Fruit fly (Drosophila melanogaster) whole organism, adult: Measurements from ENCODE around the gene Tango6.

Experiments
- CG33017 ChIP-seq: fragments of 200-800 bp; sonication (Bioruptor generic); optimal IDR thresholded peaks from 2 replicates; lab custom pipeline; 2018; ENCODE audit warnings: missing biosample characterization, mild to moderate bottlenecking, missing genetic modification characterization, moderate library complexity
- CG7045 ChIP-seq: fragments of 200-800 bp; sonication (Bioruptor generic); optimal IDR thresholded peaks from 2 replicates; lab custom pipeline; 2017; ENCODE audit warnings: missing biosample characterization, mild to moderate bottlenecking, missing genetic modification characterization
- CG7101 ChIP-seq: fragments of 200-800 bp; sonication (Bioruptor generic); optimal IDR thresholded peaks from 2 replicates; lab custom pipeline; 2018; ENCODE audit warnings: missing biosample characterization, mild to moderate bottlenecking, missing genetic modification characterization, moderate library complexity
- Clk ChIP-seq: fragments of 200-800 bp; sonication (Bioruptor generic); optimal IDR thresholded peaks from 2 replicates; lab custom pipeline; 2017; ENCODE audit warnings: missing biosample characterization, missing genetic modification characterization
- Hr96 ChIP-seq: fragments of 200-800 bp; sonication (Bioruptor generic); optimal IDR thresholded peaks from 2 replicates; lab custom pipeline; 2016; ENCODE audit warnings: missing biosample characterization, missing genetic modification characterization
- Mnt ChIP-seq: fragments of 200-800 bp; sonication (Bioruptor generic); optimal IDR thresholded peaks from 2 replicates; lab custom pipeline; 2016; ENCODE audit warnings: missing biosample characterization, mild to moderate bottlenecking, missing genetic modification characterization
- ovo ChIP-seq: fragments of 200-800 bp; sonication (Bioruptor generic); optimal IDR thresholded peaks from 2 replicates; lab custom pipeline; 2016; ENCODE audit warnings: missing biosample characterization, missing genetic modification characterization

dm6 chr2L:19010037-19010436 lies 41.2 kb downstream of the Tango6 start:
- TF ChIP-seq ovo (GFP tag; lab: Kevin White, UChicago) (no peak), Hr96 (GFP tag; lab: Kevin White, UChicago) (no peak), CG33017 (tag; lab: Kevin White, UChicago) (no peak), CG7101 (tag; lab: Kevin White, UChicago) (no peak), Clk (no peak), CG7045 (GFP tag; lab: Kevin White, UChicago) (no peak), Mnt (GFP tag; lab: Kevin White, UChicago) (no peak)
